Fruit fly (Drosophila melanogaster) whole organism, embryonic: ENCODE results near the gene CG14036.

Experiments used
- B-H1 ChIP-seq: fragments of 200-800 bp; sonication (Bioruptor generic); IDR thresholded peaks from 3 replicates; pipeline ENCODE4 v1.3.6; 2022; ENCODE audit warnings: missing biosample characterization, missing genetic modification characterization
- CG10321 ChIP-seq: fragments of 200-800 bp; sonication (Bioruptor generic); IDR thresholded peaks from 2 replicates; pipeline ENCODE4 v1.3.6; 2022; ENCODE audit warnings: missing biosample characterization, missing genetic modification characterization
- CG10565 ChIP-seq: fragments of 200-800 bp; sonication (Bioruptor generic); optimal IDR thresholded peaks from 3 replicates; lab custom pipeline; 2016; ENCODE audit warnings: missing biosample characterization, mild to moderate bottlenecking, missing genetic modification characterization
- CG10654 ChIP-seq: fragments of 200-800 bp; sonication (Bioruptor generic); optimal IDR thresholded peaks from 2 replicates; lab custom pipeline; 2016; ENCODE audit warnings: missing biosample characterization, missing genetic modification characterization
- CG11085 ChIP-seq: fragments of 200-800 bp; sonication (Bioruptor generic); IDR thresholded peaks from 2 replicates; pipeline ENCODE4 v1.3.6; 2022; ENCODE audit warnings: missing biosample characterization, missing genetic modification characterization
- CG11247 ChIP-seq: fragments of 200-800 bp; sonication (Bioruptor generic); IDR thresholded peaks from 2 replicates; pipeline ENCODE4 v1.3.6; 2022; ENCODE audit warnings: missing biosample characterization, missing genetic modification characterization
- CG11723 ChIP-seq: fragments of 200-800 bp; sonication (Bioruptor generic); optimal IDR thresholded peaks from 2 replicates; lab custom pipeline; 2017; ENCODE audit warnings: missing biosample characterization, mild to moderate bottlenecking, missing genetic modification characterization
- CG13123 ChIP-seq: fragments of 200-800 bp; sonication (Bioruptor generic); optimal IDR thresholded peaks from 2 replicates; lab custom pipeline; 2016; ENCODE audit warnings: missing biosample characterization, missing genetic modification characterization
- CG13624 ChIP-seq: fragments of 200-800 bp; sonication (Bioruptor generic); optimal IDR thresholded peaks from 2 replicates; lab custom pipeline; 2016; ENCODE audit warnings: missing biosample characterization, missing genetic modification characterization
- CG14965 ChIP-seq: fragments of 200-800 bp; sonication (Bioruptor generic); optimal IDR thresholded peaks from 2 replicates; lab custom pipeline; 2016; ENCODE audit warnings: missing biosample characterization, missing genetic modification characterization, borderline replicate concordance
- CG16779 ChIP-seq: fragments of 200-800 bp; sonication (Bioruptor generic); IDR thresholded peaks from 2 replicates; pipeline ENCODE4 v1.3.6; 2022; ENCODE audit warnings: missing biosample characterization, missing genetic modification characterization
- CG17328 ChIP-seq: fragments of 200-800 bp; sonication (Bioruptor generic); IDR thresholded peaks from 2 replicates; pipeline ENCODE4 v1.3.6; 2022; ENCODE audit warnings: missing biosample characterization, missing genetic modification characterization
- CG18476 ChIP-seq: fragments of 200-800 bp; sonication (Bioruptor generic); optimal IDR thresholded peaks from 2 replicates; lab custom pipeline; 2016; ENCODE audit warnings: missing biosample characterization, mild to moderate bottlenecking, missing genetic modification characterization
- CG2120 ChIP-seq: fragments of 200-800 bp; sonication (Bioruptor generic); optimal IDR thresholded peaks from 3 replicates; lab custom pipeline; 2016; ENCODE audit warnings: missing biosample characterization, missing genetic modification characterization
- CG2202 ChIP-seq: fragments of 200-800 bp; sonication (Bioruptor generic); optimal IDR thresholded peaks from 2 replicates; lab custom pipeline; 2018; ENCODE audit warnings: missing biosample characterization, mild to moderate bottlenecking, missing genetic modification characterization
- CG30020 ChIP-seq: fragments of 200-800 bp; optimal IDR thresholded peaks from 2 replicates; lab custom pipeline; 2019; ENCODE audit warnings: missing biosample characterization, mild to moderate bottlenecking, missing genetic modification characterization, moderate library complexity
- CG3163 ChIP-seq: fragments of 200-800 bp; sonication (Bioruptor generic); optimal IDR thresholded peaks from 3 replicates; lab custom pipeline; 2016; ENCODE audit warnings: missing biosample characterization, missing genetic modification characterization
- CG32772 ChIP-seq: fragments of 200-800 bp; sonication (Bioruptor generic); IDR thresholded peaks from 2 replicates; pipeline ENCODE4 v1.3.6; 2022; ENCODE audit warnings: missing biosample characterization, missing genetic modification characterization
- CG4707 ChIP-seq: fragments of 200-800 bp; sonication (Bioruptor generic); optimal IDR thresholded peaks from 2 replicates; lab custom pipeline; 2018; ENCODE audit warnings: missing biosample characterization, mild to moderate bottlenecking, missing genetic modification characterization, moderate library complexity
- CG5953 ChIP-seq: fragments of 200-800 bp; sonication (Bioruptor generic); IDR thresholded peaks from 2 replicates; pipeline ENCODE4 v1.3.6; 2022; ENCODE audit warnings: missing biosample characterization, missing genetic modification characterization
- CG7786 ChIP-seq: fragments of 200-800 bp; sonication (Bioruptor generic); optimal IDR thresholded peaks from 2 replicates; lab custom pipeline; 2016; ENCODE audit warnings: missing biosample characterization, missing genetic modification characterization
- CG9876 ChIP-seq: fragments of 200-800 bp; sonication (Bioruptor generic); optimal IDR thresholded peaks from 2 replicates; lab custom pipeline; 2016; ENCODE audit warnings: missing biosample characterization, missing genetic modification characterization
- CkIIα-i1 ChIP-seq: fragments of 200-800 bp; sonication (Bioruptor generic); IDR thresholded peaks from 2 replicates; pipeline ENCODE4 v1.3.6; 2022; ENCODE audit warnings: missing biosample characterization, missing genetic modification characterization
- Dfd ChIP-seq, 2 experiments: fragments of >200 bp; optimal IDR thresholded peaks; 2 replicates each; lab custom pipeline; 2017; ENCODE audit warnings: missing biosample characterization in 2 of 2, missing genetic modification characterization in 2 of 2
- GATAe ChIP-seq: fragments of 200-800 bp; sonication (Bioruptor generic); conservative IDR thresholded peaks from 2 replicates; pipeline ENCODE4 v1.3.6; 2022; ENCODE audit warnings: missing biosample characterization, missing genetic modification characterization
- H15 ChIP-seq: fragments of 200-800 bp; sonication (Bioruptor generic); IDR thresholded peaks from 3 replicates; pipeline ENCODE4 v1.3.6; 2022; ENCODE audit warnings: missing biosample characterization, missing genetic modification characterization
- HLH3B ChIP-seq: fragments of 200-800 bp; sonication (Bioruptor generic); IDR thresholded peaks from 2 replicates; pipeline ENCODE4 v1.3.6; 2022; ENCODE audit warnings: missing biosample characterization, missing genetic modification characterization
- Meics ChIP-seq: fragments of 200-800 bp; sonication (Bioruptor generic); optimal IDR thresholded peaks from 2 replicates; lab custom pipeline; 2017; ENCODE audit warnings: missing biosample characterization, mild to moderate bottlenecking, missing genetic modification characterization
- Myb ChIP-seq: fragments of 200-800 bp; sonication (Bioruptor generic); optimal IDR thresholded peaks from 2 replicates; lab custom pipeline; 2016; ENCODE audit warnings: missing biosample characterization, missing genetic modification characterization
- NC2β ChIP-seq: fragments of 200-800 bp; sonication (Bioruptor generic); optimal IDR thresholded peaks from 2 replicates; lab custom pipeline; 2016; ENCODE audit warnings: missing biosample characterization, missing genetic modification characterization
- Ravus ChIP-seq: fragments of 200-800 bp; sonication (Bioruptor generic); IDR thresholded peaks from 2 replicates; pipeline ENCODE4 v1.3.6; 2022; ENCODE audit warnings: missing biosample characterization, missing genetic modification characterization
- Taf1 ChIP-seq: fragments of 200-800 bp; sonication (Bioruptor generic); IDR thresholded peaks from 2 replicates; pipeline ENCODE4 v1.3.6; 2022; ENCODE audit warnings: missing biosample characterization, missing genetic modification characterization
- Usf ChIP-seq: fragments of 200-800 bp; sonication (Bioruptor generic); optimal IDR thresholded peaks from 2 replicates; lab custom pipeline; 2017; ENCODE audit warnings: missing genotype, missing biosample characterization, missing genetic modification characterization
- ab ChIP-seq: fragments of 200-800 bp; sonication (Bioruptor generic); optimal IDR thresholded peaks from 2 replicates; lab custom pipeline; 2016; ENCODE audit warnings: missing biosample characterization, missing genetic modification characterization
- ac ChIP-seq: fragments of 200-800 bp; sonication (Bioruptor generic); optimal IDR thresholded peaks from 3 replicates; lab custom pipeline; 2017; ENCODE audit warnings: missing biosample characterization, mild to moderate bottlenecking, missing genetic modification characterization
- da ChIP-seq: fragments of 200-800 bp; sonication (Bioruptor generic); optimal IDR thresholded peaks from 2 replicates; lab custom pipeline; 2016; ENCODE audit warnings: missing biosample characterization, missing genetic modification characterization
- dimm ChIP-seq: fragments of 200-800 bp; sonication (Bioruptor generic); IDR thresholded peaks from 2 replicates; pipeline ENCODE4 v1.3.6; 2022; ENCODE audit warnings: missing biosample characterization, missing genetic modification characterization
- dysf ChIP-seq: fragments of 200-800 bp; sonication (Bioruptor generic); IDR thresholded peaks from 3 replicates; pipeline ENCODE4 v1.3.6; 2022; ENCODE audit warnings: missing biosample characterization, missing genetic modification characterization
- ewg ChIP-seq: fragments of 200-800 bp; sonication (Bioruptor generic); optimal IDR thresholded peaks from 3 replicates; lab custom pipeline; 2017; ENCODE audit warnings: mild to moderate bottlenecking, missing biosample characterization, missing genetic modification reagents, missing genetic modification characterization
- eyg ChIP-seq: fragments of 200-800 bp; sonication (Bioruptor generic); optimal IDR thresholded peaks from 3 replicates; lab custom pipeline; 2016; ENCODE audit warnings: missing biosample characterization, missing genetic modification characterization
- fd3F ChIP-seq: fragments of 200-800 bp; sonication (Bioruptor generic); optimal IDR thresholded peaks from 2 replicates; lab custom pipeline; 2018; ENCODE audit warnings: missing biosample characterization, mild to moderate bottlenecking, missing genetic modification characterization, moderate library complexity
- hth ChIP-seq: fragments of >200 bp; optimal IDR thresholded peaks from 2 replicates; lab custom pipeline; 2017; ENCODE audit warnings: inconsistent platforms
- knrl ChIP-seq: fragments of 200-800 bp; sonication (Bioruptor generic); IDR thresholded peaks from 3 replicates; pipeline ENCODE4 v1.3.6; 2022; ENCODE audit warnings: missing biosample characterization, missing genetic modification characterization; ENCODE audit not compliant: partially characterized antibody
- lov ChIP-seq, 2 experiments: fragments of 200-800 bp in 1 of 2; fragments of >200 bp in 1 of 2; sonication (Bioruptor generic) in 1 of 2; IDR thresholded peaks in 1 of 2; optimal IDR thresholded peaks in 1 of 2; 2 replicates in 1 of 2; 3 replicates in 1 of 2; pipeline versions ENCODE4 v1.3.6 to Lab custom; 2017 to 2022; ENCODE audit warnings: missing biosample characterization in 1 of 2, missing genetic modification characterization in 1 of 2
- mirr ChIP-seq: fragments of 200-800 bp; sonication (Bioruptor generic); optimal IDR thresholded peaks from 3 replicates; lab custom pipeline; 2018; ENCODE audit warnings: missing biosample characterization, mild to moderate bottlenecking, missing genetic modification characterization
- nom ChIP-seq: fragments of 200-800 bp; sonication (Bioruptor generic); optimal IDR thresholded peaks from 2 replicates; lab custom pipeline; 2017; ENCODE audit warnings: missing biosample characterization, missing genetic modification characterization, mild to moderate bottlenecking, moderate library complexity, missing genetic modification reagents
- pfk ChIP-seq: fragments of 200-800 bp; sonication (Bioruptor generic); optimal IDR thresholded peaks from 2 replicates; lab custom pipeline; 2018; ENCODE audit warnings: missing biosample characterization, mild to moderate bottlenecking, missing genetic modification characterization, moderate library complexity
- toy ChIP-seq: fragments of 200-800 bp; sonication (Bioruptor generic); IDR thresholded peaks from 2 replicates; pipeline ENCODE4 v1.3.6; 2022; ENCODE audit warnings: missing biosample characterization, missing genetic modification characterization
- yki ChIP-seq: fragments of >200 bp; optimal IDR thresholded peaks from 3 replicates; lab custom pipeline; 2018
- zen ChIP-seq: fragments of 200-800 bp; sonication (Bioruptor generic); optimal IDR thresholded peaks from 3 replicates; lab custom pipeline; 2018; ENCODE audit warnings: missing biosample characterization, mild to moderate bottlenecking, missing genetic modification characterization, moderate library complexity
- zfh2 ChIP-seq: fragments of 200-800 bp; sonication (Bioruptor generic); optimal IDR thresholded peaks from 2 replicates; lab custom pipeline; 2016; ENCODE audit warnings: missing biosample characterization, missing genetic modification characterization

Gene CG14036

dm6 chr2L:5086905-5087522 lies 32.2 kb upstream of the CG14036 start (continued):
- TF ChIP-seq toy (GFP tag; lab: Robert Waterston, UW): no peak
- TF ChIP-seq knrl (GFP tag; lab: Robert Waterston, UW): no peak
- TF ChIP-seq Dfd (GFP tag; optimal IDR thresholded peaks at IDR 0.05; lab: Kevin White, UChicago): no peak
- TF ChIP-seq CG5953: peak; percentile 60; the same call in 1 of the 2 replicates
- TF ChIP-seq CkIIα-i1: no peak
- 0 out of 2 replicates have a peak, but pooled peaks have one; percentile 7 for TF ChIP-seq CG11085 (GFP tag; lab: Robert Waterston, UW)
- 0 out of 2 replicates have a peak, but pooled peaks have one; percentile 17 for TF ChIP-seq dimm (GFP tag; lab: Robert Waterston, UW)
- no peak for TF ChIP-seq pfk (GFP tag; lab: Kevin White, UChicago)
- TF ChIP-seq hth (lab: Kevin White, UChicago): no peak
- TF ChIP-seq CG4707: peak; percentile 61
- TF ChIP-seq CG30020 (tag; lab: Kevin White, UChicago): peak; percentile 15
- peak; percentile 14 for TF ChIP-seq CG14965 (GFP tag; lab: Kevin White, UChicago)
- TF ChIP-seq zen (tag; lab: Kevin White, UChicago): peak; percentile 58
- no peak for TF ChIP-seq yki (lab: Kevin White, UChicago)
- TF ChIP-seq lov (optimal IDR thresholded peaks at IDR 0.05; lab: Kevin White, UChicago): no peak
- TF ChIP-seq lov (GFP tag; IDR thresholded peaks at IDR 0.05; lab: Robert Waterston, UW): no peak
- peak; percentile 56; the same call in 2 of the 3 replicates for TF ChIP-seq H15
- peak; percentile 23 for TF ChIP-seq CG10565 (GFP tag; lab: Kevin White, UChicago)
- peak; percentile 60 for TF ChIP-seq CG7786 (GFP tag; lab: Kevin White, UChicago)
- peak; percentile 70 for TF ChIP-seq CG2120 (GFP tag; lab: Kevin White, UChicago)
- peak; percentile 31; the same call in 1 of the 2 replicates for TF ChIP-seq CG11247 (GFP tag; lab: Robert Waterston, UW)
- TF ChIP-seq ewg (GFP tag; lab: Kevin White, UChicago): peak; percentile 66
- peak; percentile 60 for TF ChIP-seq CG10654
- peak; percentile 42 for TF ChIP-seq da (GFP tag; lab: Kevin White, UChicago)
- TF ChIP-seq dysf: peak; percentile 65
- TF ChIP-seq CG10321: no peak
- TF ChIP-seq Myb (GFP tag; lab: Kevin White, UChicago): peak; percentile 41
- TF ChIP-seq Meics (GFP tag; lab: Kevin White, UChicago): peak; percentile 83
- peak; percentile 36 for TF ChIP-seq CG13123 (GFP tag; lab: Kevin White, UChicago)
- peak; percentile 56 for TF ChIP-seq NC2β (GFP tag; lab: Kevin White, UChicago)
- peak; percentile 37; the same call in 2 of the 3 replicates for TF ChIP-seq B-H1 (GFP tag; lab: Robert Waterston, UW)
- peak; percentile 39 for TF ChIP-seq Usf (GFP tag; lab: Kevin White, UChicago)
- peak; percentile 32 for TF ChIP-seq ab
- peak; percentile 18 for TF ChIP-seq CG2202
- peak; percentile 57 for TF ChIP-seq CG18476 (GFP tag; lab: Kevin White, UChicago)
- TF ChIP-seq HLH3B (GFP tag; lab: Robert Waterston, UW): peak; percentile 53
- TF ChIP-seq nom (GFP tag; lab: Kevin White, UChicago): peak; percentile 84
- TF ChIP-seq CG13624 (GFP tag; lab: Kevin White, UChicago): peak; percentile 60
- TF ChIP-seq Ravus (GFP tag; lab: Robert Waterston, UW): peak; percentile 21
- TF ChIP-seq CG11723 (GFP tag; lab: Kevin White, UChicago): peak; percentile 69
- no peak for TF ChIP-seq GATAe (GFP tag; lab: Robert Waterston, UW)
- peak; percentile 60 for TF ChIP-seq eyg (GFP tag; lab: Kevin White, UChicago)
- TF ChIP-seq CG32772 (GFP tag; lab: Robert Waterston, UW): 0 out of 2 replicates have a peak, but pooled peaks have one; percentile 30
- TF ChIP-seq mirr (GFP tag; lab: Kevin White, UChicago): peak; percentile 48
- peak; percentile 61 for TF ChIP-seq fd3F (GFP tag; lab: Kevin White, UChicago)
- peak; percentile 63 for TF ChIP-seq CG17328 (GFP tag; lab: Robert Waterston, UW)
- TF ChIP-seq ac (GFP tag; lab: Kevin White, UChicago): peak; percentile 43
- TF ChIP-seq CG16779 (GFP tag; lab: Robert Waterston, UW): no peak
- TF ChIP-seq CG9876 (GFP tag; lab: Kevin White, UChicago): peak; percentile 25
- no peak for TF ChIP-seq Taf1 (GFP tag; lab: Robert Waterston, UW)
- TF ChIP-seq CG3163: peak; percentile 11
- peak; percentile 57 for TF ChIP-seq zfh2 (GFP tag; lab: Kevin White, UChicago)
